Worm (Caenorhabditis elegans): ENCODE data around the gene ctl-2.

Gene ctl-2

DNA sequence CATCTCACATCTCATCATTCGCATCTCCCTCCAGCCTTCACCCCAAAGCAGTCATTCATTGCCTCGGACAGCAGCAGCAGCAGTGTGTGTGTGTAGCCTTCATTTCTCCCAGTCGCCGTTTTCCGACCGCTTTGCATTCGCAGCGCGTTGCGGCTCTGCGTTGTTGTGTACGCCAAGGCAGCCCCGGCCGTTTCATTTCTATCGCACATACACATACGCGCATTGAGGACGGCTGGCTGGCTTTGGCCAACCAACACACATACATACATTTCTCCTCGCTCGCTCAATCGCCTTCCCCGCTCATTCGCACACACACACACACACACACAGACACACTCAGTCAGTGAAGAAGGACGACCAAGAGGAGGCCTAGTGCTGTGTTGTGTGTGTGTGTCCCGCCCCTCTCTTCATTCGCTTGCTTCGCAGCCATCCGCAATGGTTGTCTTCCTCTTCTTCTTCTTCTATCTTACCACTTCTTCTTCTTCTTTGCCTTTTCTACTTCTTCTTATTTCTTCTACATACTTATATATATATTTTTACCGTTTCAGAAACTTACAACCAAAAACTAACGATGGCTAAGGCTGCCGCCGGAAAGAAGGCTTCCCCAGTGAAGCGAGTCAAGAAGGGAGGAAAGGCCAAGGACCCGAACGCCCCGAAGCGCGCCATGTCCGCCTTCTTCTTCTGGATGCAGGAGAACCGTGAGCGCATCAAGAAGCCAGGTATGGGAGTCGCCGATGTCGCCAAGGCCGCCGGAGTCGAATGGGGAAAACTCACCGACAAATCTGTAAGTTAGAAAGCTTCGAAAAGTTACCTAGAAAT lies 51.5 kb downstream of the ctl-2 start, which contains the start of gene hmg-1.1 (continued):
- TF ChIP-seq fkh-10 (GFP tag; optimal IDR thresholded peaks at IDR 0.05) (no peak), ceh-8 (GFP tag; optimal IDR thresholded peaks at IDR 0.05) (peak; percentile 71), rnt-1 (tag; optimal IDR thresholded peaks at IDR 0.05) (peak; percentile 54), Y116A8C.19 (tag; optimal IDR thresholded peaks at IDR 0.05; ENCODE audit: borderline replicate concordance) (no peak), C04F5.9 (tag; optimal IDR thresholded peaks at IDR 0.05) (no peak), lsy-2 (tag; optimal IDR thresholded peaks at IDR 0.05) (peak; percentile 35 to 76)

Measured in whole organism, L1 larva.